Comparison of ENCODE assay signal across 3 worm cellular contexts in the genomic region with DNA sequence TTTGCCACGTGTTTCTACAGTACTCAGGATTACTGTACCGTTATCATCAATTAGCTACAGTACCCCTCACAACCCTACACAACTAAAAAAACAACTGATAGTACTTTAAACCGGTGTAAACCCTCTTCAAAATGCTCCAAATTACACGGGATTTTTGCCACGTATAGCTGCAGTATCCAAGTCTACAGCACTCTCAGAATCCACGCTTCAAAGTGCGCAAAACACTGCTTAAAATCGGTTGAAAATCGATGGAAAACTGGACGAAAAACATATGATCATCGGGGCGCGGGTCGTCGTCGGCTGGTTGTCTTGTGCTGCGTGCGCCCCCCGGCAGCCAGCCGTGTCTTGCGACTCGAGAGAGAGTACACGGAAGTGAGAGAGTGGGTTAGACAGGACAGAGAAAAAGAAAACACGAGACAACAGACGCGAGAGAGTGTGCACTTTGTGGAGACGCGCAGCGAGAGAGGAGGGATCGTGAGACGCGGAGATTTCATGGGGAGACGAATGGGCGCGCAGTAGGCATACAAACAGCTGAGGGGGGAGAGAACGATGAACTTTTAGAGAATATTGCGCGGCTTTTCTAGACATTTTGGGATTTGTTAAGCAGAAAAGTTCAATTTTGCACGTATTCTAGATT.
A peak's percentile ranks its signal among the peaks of the same experiment; 100 is the strongest.
TF ChIP-seq lines count a peak whose summit lies in the region.

No protein-coding gene starts in this region.

TF ChIP-seq in whole organism, L2 larva, 48 proteins besides CTCF, POLR2A, EP300 and RAD21 (continued from another document):
- TF ChIP-seq F13H6.1 (tag; optimal IDR thresholded peaks at IDR 0.05; lab: Kevin White, UChicago) (peak; percentile 87), dmd-4 (tag; optimal IDR thresholded peaks at IDR 0.05; lab: Kevin White, UChicago) (no peak), ceh-16 (tag; optimal IDR thresholded peaks at IDR 0.05; lab: Kevin White, UChicago) (no peak), R02D3.7 (tag; optimal IDR thresholded peaks at IDR 0.05; lab: Kevin White, UChicago) (no peak), nhr-12 (tag; optimal IDR thresholded peaks at IDR 0.05; lab: Kevin White, UChicago) (no peak), unc-55 (GFP tag; optimal IDR thresholded peaks at IDR 0.05; lab: Kevin White, UChicago) (peak; percentile 89), C34F6.9 (tag; optimal IDR thresholded peaks at IDR 0.05; lab: Kevin White, UChicago) (peak; percentile 92), nhr-11 (tag; optimal IDR thresholded peaks at IDR 0.05; lab: Kevin White, UChicago) (no peak), nhr-77 (tag; optimal IDR thresholded peaks at IDR 0.05; lab: Kevin White, UChicago) (no peak), mdl-1 (tag; optimal IDR thresholded peaks at IDR 0.05; lab: Kevin White, UChicago) (peak; percentile 81 to 91), egl-27 (tag; optimal IDR thresholded peaks at IDR 0.05; lab: Kevin White, UChicago) (peak; percentile 58), ama-1 (optimal IDR thresholded peaks at IDR 0.05; lab: Kevin White, UChicago) (peak; percentile 8), nhr-25 (tag; optimal IDR thresholded peaks at IDR 0.05; lab: Kevin White, UChicago) (peak; percentile 73), ztf-4 (tag; optimal IDR thresholded peaks at IDR 0.05; lab: Kevin White, UChicago) (peak; percentile 74), unc-39 (tag; optimal IDR thresholded peaks at IDR 0.05; lab: Kevin White, UChicago) (no peak), sem-4 (tag; optimal IDR thresholded peaks at IDR 0.05; lab: Kevin White, UChicago) (peak; percentile 26), blmp-1 (tag; optimal IDR thresholded peaks at IDR 0.05; lab: Kevin White, UChicago; ENCODE audit: insufficient read depth) (peak; percentile 1), elt-1 (tag; optimal IDR thresholded peaks at IDR 0.05; lab: Kevin White, UChicago) (no peak), lsy-2 (tag; optimal IDR thresholded peaks at IDR 0.05; lab: Kevin White, UChicago) (peak; percentile 46 to 88), nhr-10 (tag; optimal IDR thresholded peaks at IDR 0.05; lab: Kevin White, UChicago) (no peak), nhr-129 (tag; optimal IDR thresholded peaks at IDR 0.05; lab: Kevin White, UChicago) (peak; percentile 88), aly-2 (tag; optimal IDR thresholded peaks at IDR 0.05; lab: Kevin White, UChicago) (no peak), ztf-11 (tag; optimal IDR thresholded peaks at IDR 0.05; lab: Kevin White, UChicago) (no peak), nhr-6 (tag; optimal IDR thresholded peaks at IDR 0.05; lab: Kevin White, UChicago) (peak; percentile 28), mbf-1 (tag; optimal IDR thresholded peaks at IDR 0.05; lab: Kevin White, UChicago) (no peak), lin-13 (GFP tag; optimal IDR thresholded peaks at IDR 0.05; lab: Kevin White, UChicago) (peak; percentile 85), peb-1 (tag; optimal IDR thresholded peaks at IDR 0.05; lab: Kevin White, UChicago) (no peak), skn-1 (tag; optimal IDR thresholded peaks at IDR 0.05; lab: Kevin White, UChicago) (no peak)

TF ChIP-seq in whole organism, L4 larva, 104 proteins besides CTCF, POLR2A, EP300 and RAD21 (continued from another document and continues in another):
- TF ChIP-seq fos-1 (tag; optimal IDR thresholded peaks at IDR 0.05; lab: Kevin White, UChicago) (no peak), pqm-1 (tag; optimal IDR thresholded peaks at IDR 0.05; lab: Kevin White, UChicago) (no peak), cey-2 (tag; optimal IDR thresholded peaks at IDR 0.05; lab: Kevin White, UChicago; ENCODE audit: borderline replicate concordance, insufficient read depth) (no peak), mdl-1 (tag; optimal IDR thresholded peaks at IDR 0.05; lab: Kevin White, UChicago) (peak; percentile 86 to 95), madf-5 (GFP tag; IDR thresholded peaks at IDR 0.05; lab: Robert Waterston, UW) (no peak), lsy-2 (tag; optimal IDR thresholded peaks at IDR 0.05; lab: Kevin White, UChicago) (peak; percentile 55 to 86), aha-1 (tag; lab: Kevin White, UChicago) (peak; percentile 94), pha-4 (GFP tag; IDR thresholded peaks at IDR 0.05; lab: Robert Waterston, UW) (peak; percentile 46), pha-4 (tag; optimal IDR thresholded peaks at IDR 0.05; lab: Kevin White, UChicago) (no peak), sdz-12 (GFP tag; optimal IDR thresholded peaks at IDR 0.05; lab: Kevin White, UChicago) (no peak), lin-29 (GFP tag; IDR thresholded peaks at IDR 0.05; lab: Robert Waterston, UW) (no peak), tag-97 (GFP tag; IDR thresholded peaks at IDR 0.05; lab: Robert Waterston, UW) (no peak), arid-1 (GFP tag; conservative IDR thresholded peaks at IDR 0.05; lab: Robert Waterston, UW) (peak; percentile 48), nhr-25 (tag; optimal IDR thresholded peaks at IDR 0.05; lab: Kevin White, UChicago; ENCODE audit: borderline replicate concordance, insufficient read depth) (no peak), saeg-2 (GFP tag; IDR thresholded peaks at IDR 0.05; lab: Robert Waterston, UW) (no peak), nhr-41 (GFP tag; IDR thresholded peaks at IDR 0.05; lab: Robert Waterston, UW) (no peak), F10B5.3 (tag; optimal IDR thresholded peaks at IDR 0.05; lab: Kevin White, UChicago) (no peak), aly-2 (tag; optimal IDR thresholded peaks at IDR 0.05; lab: Kevin White, UChicago) (no peak), nhr-76 (tag; optimal IDR thresholded peaks at IDR 0.05; lab: Kevin White, UChicago) (no peak), ZK337.2 (GFP tag; IDR thresholded peaks at IDR 0.05; lab: Robert Waterston, UW) (peak; percentile 52; the same call in 1 of the 2 replicates), dmd-6 (GFP tag; IDR thresholded peaks at IDR 0.05; lab: Robert Waterston, UW) (peak; percentile 78), lin-39 (tag; optimal IDR thresholded peaks at IDR 0.05; lab: Kevin White, UChicago) (no peak), snpc-1.2 (GFP tag; IDR thresholded peaks at IDR 0.05; lab: Robert Waterston, UW) (no peak), zag-1 (tag; optimal IDR thresholded peaks at IDR 0.05; lab: Kevin White, UChicago) (no peak), zip-2 (tag; optimal IDR thresholded peaks at IDR 0.05; lab: Kevin White, UChicago) (no peak), fkh-10 (GFP tag; optimal IDR thresholded peaks at IDR 0.05; lab: Kevin White, UChicago) (peak; percentile 51), lin-38 (GFP tag; IDR thresholded peaks at IDR 0.05; lab: Robert Waterston, UW) (peak; percentile 69), skn-1 (tag; optimal IDR thresholded peaks at IDR 0.05; lab: Kevin White, UChicago) (no peak), ama-1 (optimal IDR thresholded peaks at IDR 0.05; lab: Kevin White, UChicago) (peak; percentile 93), nhr-6 (tag; optimal IDR thresholded peaks at IDR 0.05; lab: Kevin White, UChicago) (peak; percentile 83), zip-11 (GFP tag; IDR thresholded peaks at IDR 0.05; lab: Robert Waterston, UW) (no peak), nhr-28 (tag; optimal IDR thresholded peaks at IDR 0.05; lab: Kevin White, UChicago) (peak; percentile 67), dpl-1 (GFP tag; optimal IDR thresholded peaks at IDR 0.05; lab: Kevin White, UChicago) (peak; percentile 59), nhr-111 (GFP tag; optimal IDR thresholded peaks at IDR 0.05; lab: Kevin White, UChicago) (no peak), zfp-3 (GFP tag; conservative IDR thresholded peaks at IDR 0.05; lab: Robert Waterston, UW) (no peak), hmg-1.1 (GFP tag; IDR thresholded peaks at IDR 0.05; lab: Robert Waterston, UW) (peak; percentile 96), dve-1 (tag; optimal IDR thresholded peaks at IDR 0.05; lab: Kevin White, UChicago; ENCODE audit: insufficient read depth) (peak; percentile 87), nhr-11 (tag; optimal IDR thresholded peaks at IDR 0.05; lab: Kevin White, UChicago) (peak; percentile 40), mxl-3 (GFP tag; optimal IDR thresholded peaks at IDR 0.05; lab: Kevin White, UChicago) (peak; percentile 86), ztf-11 (tag; optimal IDR thresholded peaks at IDR 0.05; lab: Kevin White, UChicago) (no peak), mdt-29 (GFP tag; IDR thresholded peaks at IDR 0.05; lab: Robert Waterston, UW) (no peak), set-16 (GFP tag; IDR thresholded peaks at IDR 0.05; lab: Robert Waterston, UW) (peak; percentile 93), F44E2.7 (GFP tag; IDR thresholded peaks at IDR 0.05; lab: Robert Waterston, UW) (no peak), hlh-11 (tag; optimal IDR thresholded peaks at IDR 0.05; lab: Kevin White, UChicago) (peak; percentile 99), spr-3 (GFP tag; optimal IDR thresholded peaks at IDR 0.05; lab: Kevin White, UChicago) (no peak), mxl-2 (GFP tag; conservative IDR thresholded peaks at IDR 0.05; lab: Robert Waterston, UW) (no peak; the same call in 1 of the 2 replicates), daf-8 (GFP tag; IDR thresholded peaks at IDR 0.05; lab: Robert Waterston, UW) (no peak), rbr-2 (tag; optimal IDR thresholded peaks at IDR 0.05; lab: Kevin White, UChicago) (peak; percentile 77), nhr-48 (tag; optimal IDR thresholded peaks at IDR 0.05; lab: Kevin White, UChicago) (peak; percentile 51), dmd-8 (GFP tag; IDR thresholded peaks at IDR 0.05; lab: Robert Waterston, UW) (no peak), Y75B8A.6 (GFP tag; IDR thresholded peaks at IDR 0.05; lab: Robert Waterston, UW) (no peak), gei-8 (GFP tag; optimal IDR thresholded peaks at IDR 0.05; lab: Kevin White, UChicago) (no peak)

TF ChIP-seq in whole organism, late embryonic, 69 proteins besides CTCF, POLR2A, EP300 and RAD21 (continued from another document):
- TF ChIP-seq elt-4 (tag; optimal IDR thresholded peaks at IDR 0.05; lab: Kevin White, UChicago) (no peak), ttx-3 (tag; optimal IDR thresholded peaks at IDR 0.05; lab: Kevin White, UChicago) (no peak), ztf-16 (tag; optimal IDR thresholded peaks at IDR 0.05; lab: Kevin White, UChicago) (no peak), pqm-1 (tag; optimal IDR thresholded peaks at IDR 0.05; lab: Kevin White, UChicago) (no peak), dve-1 (tag; optimal IDR thresholded peaks at IDR 0.05; lab: Kevin White, UChicago) (peak; percentile 10), nfya-1 (tag; optimal IDR thresholded peaks at IDR 0.05; lab: Kevin White, UChicago) (peak; percentile 89), sdc-2 (tag; optimal IDR thresholded peaks at IDR 0.05; lab: Kevin White, UChicago) (peak; percentile 24), ceh-30 (tag; optimal IDR thresholded peaks at IDR 0.05; lab: Kevin White, UChicago) (no peak), syd-9 (tag; optimal IDR thresholded peaks at IDR 0.05; lab: Kevin White, UChicago) (no peak), hlh-8 (tag; optimal IDR thresholded peaks at IDR 0.05; lab: Kevin White, UChicago) (peak; percentile 24), tbx-7 (tag; optimal IDR thresholded peaks at IDR 0.05; lab: Kevin White, UChicago) (no peak), ama-1 (optimal IDR thresholded peaks at IDR 0.05; lab: Kevin White, UChicago) (no peak), hlh-15 (tag; optimal IDR thresholded peaks at IDR 0.05; lab: Kevin White, UChicago) (no peak), C38D4.7 (GFP tag; optimal IDR thresholded peaks at IDR 0.05; lab: Kevin White, UChicago) (no peak), lim-6 (tag; optimal IDR thresholded peaks at IDR 0.05; lab: Kevin White, UChicago) (no peak), gmeb-2 (tag; optimal IDR thresholded peaks at IDR 0.05; lab: Kevin White, UChicago) (no peak), ceh-34 (tag; optimal IDR thresholded peaks at IDR 0.05; lab: Kevin White, UChicago) (peak; percentile 52), nhr-232 (tag; optimal IDR thresholded peaks at IDR 0.05; lab: Kevin White, UChicago) (no peak), ceh-6 (GFP tag; optimal IDR thresholded peaks at IDR 0.05; lab: Kevin White, UChicago) (no peak), tbx-2 (tag; optimal IDR thresholded peaks at IDR 0.05; lab: Kevin White, UChicago) (peak; percentile 72), ets-4 (tag; optimal IDR thresholded peaks at IDR 0.05; lab: Kevin White, UChicago) (peak; percentile 9), zip-5 (tag; optimal IDR thresholded peaks at IDR 0.05; lab: Kevin White, UChicago) (no peak), che-1 (tag; optimal IDR thresholded peaks at IDR 0.05; lab: Kevin White, UChicago) (no peak), ceh-2 (tag; optimal IDR thresholded peaks at IDR 0.05; lab: Kevin White, UChicago) (peak; percentile 38), nhr-11 (tag; optimal IDR thresholded peaks at IDR 0.05; lab: Kevin White, UChicago) (no peak), F13H6.1 (tag; optimal IDR thresholded peaks at IDR 0.05; lab: Kevin White, UChicago) (no peak), sox-4 (tag; optimal IDR thresholded peaks at IDR 0.05; lab: Kevin White, UChicago) (no peak), hlh-30 (tag; optimal IDR thresholded peaks at IDR 0.05; lab: Kevin White, UChicago; ENCODE audit: insufficient read depth) (peak; percentile 99), ceh-14 (tag; optimal IDR thresholded peaks at IDR 0.05; lab: Kevin White, UChicago) (peak; percentile 16), mec-3 (tag; optimal IDR thresholded peaks at IDR 0.05; lab: Kevin White, UChicago; ENCODE audit: borderline replicate concordance) (no peak), pros-1 (tag; optimal IDR thresholded peaks at IDR 0.05; lab: Kevin White, UChicago) (peak; percentile 51), ceh-22 (tag; optimal IDR thresholded peaks at IDR 0.05; lab: Kevin White, UChicago) (no peak), fax-1 (tag; optimal IDR thresholded peaks at IDR 0.05; lab: Kevin White, UChicago) (no peak), ahr-1 (tag; optimal IDR thresholded peaks at IDR 0.05; lab: Kevin White, UChicago) (no peak), ceh-31 (tag; optimal IDR thresholded peaks at IDR 0.05; lab: Kevin White, UChicago) (peak; percentile 80), elt-2 (tag; optimal IDR thresholded peaks at IDR 0.05; lab: Kevin White, UChicago) (no peak), dmd-4 (tag; optimal IDR thresholded peaks at IDR 0.05; lab: Kevin White, UChicago; ENCODE audit: borderline replicate concordance) (no peak), ceh-18 (tag; optimal IDR thresholded peaks at IDR 0.05; lab: Kevin White, UChicago) (peak; percentile 78), odd-2 (tag; optimal IDR thresholded peaks at IDR 0.05; lab: Kevin White, UChicago) (no peak), unc-3 (GFP tag; conservative IDR thresholded peaks at IDR 0.05; lab: Robert Waterston, UW) (no peak), unc-3 (tag; optimal IDR thresholded peaks at IDR 0.05; lab: Kevin White, UChicago) (no peak), K02D7.2 (tag; optimal IDR thresholded peaks at IDR 0.05; lab: Kevin White, UChicago) (no peak), ceh-9 (tag; optimal IDR thresholded peaks at IDR 0.05; lab: Kevin White, UChicago) (no peak), ceh-19 (GFP tag; optimal IDR thresholded peaks at IDR 0.05; lab: Kevin White, UChicago) (no peak), hlh-13 (GFP tag; optimal IDR thresholded peaks at IDR 0.05; lab: Kevin White, UChicago) (no peak), fkh-6 (tag; optimal IDR thresholded peaks at IDR 0.05; lab: Kevin White, UChicago) (no peak)
